Worm (Caenorhabditis elegans): Measurements from ENCODE around the gene sel-11.

Gene sel-11

ce11 chrV:11737333-11737732 lies 29.8 kb upstream of the sel-11 start:
- no peak for TF ChIP-seq unc-130 (GFP tag; optimal IDR thresholded peaks at IDR 0.05)
- TF ChIP-seq R02D3.7 (tag; optimal IDR thresholded peaks at IDR 0.05): no peak
- no peak for TF ChIP-seq hlh-11 (tag; optimal IDR thresholded peaks at IDR 0.05)
- no peak for TF ChIP-seq dmd-8 (GFP tag; IDR thresholded peaks at IDR 0.05)
- TF ChIP-seq zfp-3 (GFP tag; conservative IDR thresholded peaks at IDR 0.05): no peak
- no peak for TF ChIP-seq nhr-48 (tag; optimal IDR thresholded peaks at IDR 0.05)

ce11 chrV:11739820-11740219 lies 27.3 kb upstream of the sel-11 start, which contains the start of gene T04F3.1:
Gene T04F3.1 (plus strand): TSS chrV:11740065.
- TF ChIP-seq aha-1 (tag) (peak; percentile 57), zfp-2 (tag; optimal IDR thresholded peaks at IDR 0.05) (no peak), mxl-3 (GFP tag; optimal IDR thresholded peaks at IDR 0.05) (peak; percentile 58), hlh-30 (tag; optimal IDR thresholded peaks at IDR 0.05; ENCODE audit: insufficient read depth) (peak; percentile 0), mdl-1 (tag; optimal IDR thresholded peaks at IDR 0.05) (peak in 1 of 2 experiments; percentile 60), dmd-8 (GFP tag; IDR thresholded peaks at IDR 0.05) (no peak), duxl-1 (tag; optimal IDR thresholded peaks at IDR 0.05; ENCODE audit: poor library complexity) (no peak), nhr-48 (tag; optimal IDR thresholded peaks at IDR 0.05) (peak; percentile 55), hlh-11 (tag; optimal IDR thresholded peaks at IDR 0.05) (peak; percentile 36), nhr-28 (tag; optimal IDR thresholded peaks at IDR 0.05) (peak; percentile 75)

- TF ChIP-seq lin-29 (GFP tag; IDR thresholded peaks at IDR 0.05): no peak
- peak; percentile 32 for TF ChIP-seq aha-1 (tag)
- TF ChIP-seq F26F4.8 (GFP tag; conservative IDR thresholded peaks at IDR 0.05): no peak
- TF ChIP-seq Y5F2A.4 (GFP tag; optimal IDR thresholded peaks at IDR 0.05): no peak
Measured at ce11 chrV:11741078-11741477, 26.1 kb upstream of the sel-11 start.

DNA sequence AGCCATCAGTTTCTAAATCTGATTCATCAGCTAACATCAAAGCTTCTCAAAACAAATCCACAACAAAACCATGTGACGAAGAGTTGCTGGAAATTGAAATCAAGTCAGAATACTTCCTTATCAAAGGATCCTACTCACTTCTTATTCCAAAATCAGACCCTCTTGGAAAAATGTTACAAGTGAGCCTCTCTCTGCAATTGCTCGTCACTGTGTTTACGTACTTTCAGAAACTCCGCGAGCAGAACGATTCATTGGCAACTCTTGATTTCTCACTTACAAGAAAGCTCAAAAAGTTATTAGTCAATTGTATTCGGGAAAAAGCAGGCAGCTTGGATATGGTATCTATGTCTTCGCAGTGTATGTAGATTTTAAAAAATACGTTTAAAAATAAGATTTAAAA lies 15.6 kb upstream of the sel-11 start:
- TF ChIP-seq egl-27 (tag; optimal IDR thresholded peaks at IDR 0.05) (no peak), ceh-44 (GFP tag; IDR thresholded peaks at IDR 0.05) (no peak), F49E8.2 (tag; optimal IDR thresholded peaks at IDR 0.05; ENCODE audit: borderline replicate concordance) (no peak), unc-39 (tag; optimal IDR thresholded peaks at IDR 0.05) (no peak), spr-1 (tag; optimal IDR thresholded peaks at IDR 0.05) (no peak), Y48G9A.11 (GFP tag; IDR thresholded peaks at IDR 0.05) (no peak), lin-13 (GFP tag; optimal IDR thresholded peaks at IDR 0.05) (no peak), F26F4.8 (GFP tag; conservative IDR thresholded peaks at IDR 0.05) (no peak), daf-12 (tag; optimal IDR thresholded peaks at IDR 0.05) (no peak), F44E2.7 (GFP tag; IDR thresholded peaks at IDR 0.05) (no peak), T20F7.1 (GFP tag; optimal IDR thresholded peaks at IDR 0.05) (no peak), php-3 (GFP tag; IDR thresholded peaks at IDR 0.05) (no peak), spr-3 (GFP tag; optimal IDR thresholded peaks at IDR 0.05) (no peak), jun-1 (tag; optimal IDR thresholded peaks at IDR 0.05) (no peak), ceh-28 (tag; optimal IDR thresholded peaks at IDR 0.05) (no peak), madf-5 (GFP tag; IDR thresholded peaks at IDR 0.05) (no peak), aly-2 (tag; optimal IDR thresholded peaks at IDR 0.05) (no peak), madf-9 (GFP tag; conservative IDR thresholded peaks at IDR 0.05) (no peak), nhr-25 (tag; optimal IDR thresholded peaks at IDR 0.05; ENCODE audit: borderline replicate concordance, insufficient read depth) (no peak), lin-15B (tag; optimal IDR thresholded peaks at IDR 0.05) (no peak)

ce11 chrV:11755848-11756247 lies 11.3 kb upstream of the sel-11 start:
- TF ChIP-seq dmd-6 (GFP tag; IDR thresholded peaks at IDR 0.05) (peak; percentile 70), daf-16 (GFP tag; optimal IDR thresholded peaks at IDR 0.05) (no peak), daf-16 (tag; optimal IDR thresholded peaks at IDR 0.05) (no peak), nhr-28 (tag; optimal IDR thresholded peaks at IDR 0.05) (peak; percentile 55), cey-2 (tag; optimal IDR thresholded peaks at IDR 0.05; ENCODE audit: borderline replicate concordance, insufficient read depth) (no peak), hlh-11 (tag; optimal IDR thresholded peaks at IDR 0.05) (peak; percentile 51), dve-1 (tag; optimal IDR thresholded peaks at IDR 0.05; ENCODE audit: insufficient read depth) (peak; percentile 14)

Data from whole organism, L4 larva.